Comparison of ENCODE assay signal across 1 fruit fly cellular context in the genomic region with DNA sequence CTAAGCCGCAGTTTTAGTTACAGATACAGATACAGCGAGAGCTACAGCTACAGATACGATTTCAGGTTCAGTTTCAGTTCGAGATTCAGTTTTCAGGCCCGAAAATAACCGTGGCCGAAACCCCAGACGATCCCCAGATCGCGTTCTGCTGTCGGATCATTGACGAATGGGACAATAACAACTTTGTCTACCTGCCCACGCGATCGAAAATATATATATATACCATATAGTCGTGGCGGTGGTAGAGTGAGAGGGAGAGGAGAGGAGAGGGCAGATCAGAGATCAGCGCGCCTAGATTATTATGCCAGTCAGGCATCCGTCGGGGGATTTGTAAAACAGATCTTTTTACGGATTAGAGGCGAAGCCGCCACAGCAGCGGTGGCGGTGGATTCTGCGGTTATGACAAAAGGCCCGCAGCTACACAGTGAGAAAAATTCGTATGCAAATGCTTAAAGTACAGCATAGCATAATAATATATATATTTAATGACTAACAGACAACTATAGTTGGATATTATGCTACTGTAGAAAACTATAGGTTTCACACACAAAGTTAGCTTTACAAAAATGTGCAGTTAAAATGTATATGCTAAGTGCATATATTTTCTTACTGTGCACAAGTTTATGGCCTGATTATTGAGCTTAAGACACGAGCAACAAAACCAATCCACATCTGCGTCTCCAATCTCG.
A peak's percentile ranks its signal among the peaks of the same experiment; 100 is the strongest.
TF ChIP-seq lines count a peak whose summit lies in the region.

No protein-coding gene starts in this region.

TF ChIP-seq in whole organism, embryonic, 481 proteins besides CTCF, POLR2A, EP300 and RAD21 (continued from another document):
- no peak for TF ChIP-seq ac (GFP tag; optimal IDR thresholded peaks at IDR 0.05; lab: Kevin White, UChicago)
- no peak for TF ChIP-seq repo (GFP tag; optimal IDR thresholded peaks at IDR 0.05; lab: Kevin White, UChicago)
- peak; percentile 25; the same call in 1 of the 3 replicates for TF ChIP-seq z (GFP tag; IDR thresholded peaks at IDR 0.05; lab: Robert Waterston, UW)
- no peak for TF ChIP-seq Drgx (GFP tag; IDR thresholded peaks at IDR 0.05; lab: Robert Waterston, UW)
- TF ChIP-seq chif (GFP tag; optimal IDR thresholded peaks at IDR 0.05; lab: Kevin White, UChicago) = peak in 1 of 2 experiments; percentile 46
- no peak for TF ChIP-seq CG11723 (GFP tag; optimal IDR thresholded peaks at IDR 0.05; lab: Kevin White, UChicago)
- peak; percentile 49 for TF ChIP-seq Sox100B (GFP tag; optimal IDR thresholded peaks at IDR 0.05; lab: Kevin White, UChicago)
- no peak for TF ChIP-seq CG3838 (GFP tag; optimal IDR thresholded peaks at IDR 0.05; lab: Kevin White, UChicago)
- peak; percentile 16 for TF ChIP-seq CG31388 (GFP tag; optimal IDR thresholded peaks at IDR 0.05; lab: Kevin White, UChicago)
- peak; percentile 40 for TF ChIP-seq CG6254 (GFP tag; optimal IDR thresholded peaks at IDR 0.05; lab: Kevin White, UChicago)
- TF ChIP-seq crc (GFP tag; optimal IDR thresholded peaks at IDR 0.05; lab: Kevin White, UChicago) = no peak
- TF ChIP-seq bigmax (GFP tag; optimal IDR thresholded peaks at IDR 0.05; lab: Kevin White, UChicago) = no peak
- TF ChIP-seq CG10209 (GFP tag; optimal IDR thresholded peaks at IDR 0.05; lab: Kevin White, UChicago) = peak; percentile 73
- TF ChIP-seq scrt (GFP tag; optimal IDR thresholded peaks at IDR 0.05; lab: Kevin White, UChicago) = peak; percentile 12
- no peak for TF ChIP-seq schlank (tag; optimal IDR thresholded peaks at IDR 0.05; lab: Kevin White, UChicago)
- TF ChIP-seq unc-4 (GFP tag; IDR thresholded peaks at IDR 0.05; lab: Robert Waterston, UW; ENCODE audit: partially characterized antibody) = no peak
- no peak for TF ChIP-seq hbn (GFP tag; IDR thresholded peaks at IDR 0.05; lab: Robert Waterston, UW; ENCODE audit: partially characterized antibody)
- no peak for TF ChIP-seq CG12942 (GFP tag; optimal IDR thresholded peaks at IDR 0.05; lab: Kevin White, UChicago)
- TF ChIP-seq BEAF-32 (GFP tag; optimal IDR thresholded peaks at IDR 0.05; lab: Kevin White, UChicago) = no peak
- TF ChIP-seq mld (GFP tag; IDR thresholded peaks at IDR 0.05; lab: Robert Waterston, UW; ENCODE audit: partially characterized antibody) = no peak
- TF ChIP-seq yki (optimal IDR thresholded peaks at IDR 0.05; lab: Kevin White, UChicago) = no peak
- no peak for TF ChIP-seq CG7786 (GFP tag; optimal IDR thresholded peaks at IDR 0.05; lab: Kevin White, UChicago)
- TF ChIP-seq twi (tag; optimal IDR thresholded peaks at IDR 0.05; lab: Kevin White, UChicago) = peak; percentile 26
- TF ChIP-seq CG4282 (GFP tag; optimal IDR thresholded peaks at IDR 0.05; lab: Kevin White, UChicago) = no peak
- peak in 1 of 2 experiments; percentile 81 for TF ChIP-seq bsh (GFP tag; optimal IDR thresholded peaks at IDR 0.05; lab: Kevin White, UChicago)
- 0 out of 2 replicates have a peak, but pooled peaks have one; percentile 16 for TF ChIP-seq sob (GFP tag; IDR thresholded peaks at IDR 0.05; lab: Robert Waterston, UW)
- no peak for TF ChIP-seq klu (GFP tag; IDR thresholded peaks at IDR 0.05; lab: Robert Waterston, UW)
- no peak for TF ChIP-seq btn (GFP tag; optimal IDR thresholded peaks at IDR 0.05; lab: Kevin White, UChicago)
- TF ChIP-seq CG17359 (tag; optimal IDR thresholded peaks at IDR 0.05; lab: Kevin White, UChicago) = peak; percentile 58
- no peak for TF ChIP-seq CG12236 (GFP tag; optimal IDR thresholded peaks at IDR 0.05; lab: Kevin White, UChicago)
- no peak for TF ChIP-seq CG2129 (GFP tag; IDR thresholded peaks at IDR 0.05; lab: Robert Waterston, UW; ENCODE audit: partially characterized antibody)
- no peak for TF ChIP-seq CG16779 (GFP tag; IDR thresholded peaks at IDR 0.05; lab: Robert Waterston, UW)
- TF ChIP-seq Pdp1 (GFP tag; optimal IDR thresholded peaks at IDR 0.05; lab: Kevin White, UChicago) = no peak
- TF ChIP-seq lov (optimal IDR thresholded peaks at IDR 0.05; lab: Kevin White, UChicago) = no peak
- TF ChIP-seq lov (GFP tag; IDR thresholded peaks at IDR 0.05; lab: Robert Waterston, UW) = no peak
- TF ChIP-seq sna (GFP tag; IDR thresholded peaks at IDR 0.05; lab: Robert Waterston, UW; ENCODE audit: partially characterized antibody) = no peak
- no peak for TF ChIP-seq Myb (GFP tag; optimal IDR thresholded peaks at IDR 0.05; lab: Kevin White, UChicago)
- TF ChIP-seq zen2 (GFP tag; IDR thresholded peaks at IDR 0.05; lab: Robert Waterston, UW; ENCODE audit: partially characterized antibody) = no peak
- no peak for TF ChIP-seq CG13123 (GFP tag; optimal IDR thresholded peaks at IDR 0.05; lab: Kevin White, UChicago)
- no peak for TF ChIP-seq toy (GFP tag; IDR thresholded peaks at IDR 0.05; lab: Robert Waterston, UW)
- TF ChIP-seq CG10565 (GFP tag; optimal IDR thresholded peaks at IDR 0.05; lab: Kevin White, UChicago) = no peak
- no peak for TF ChIP-seq HLH54F (GFP tag; optimal IDR thresholded peaks at IDR 0.05; lab: Kevin White, UChicago)
- peak; percentile 83 for TF ChIP-seq dmrt11E (tag; optimal IDR thresholded peaks at IDR 0.05; lab: Kevin White, UChicago)
- no peak for TF ChIP-seq mam (GFP tag; optimal IDR thresholded peaks at IDR 0.05; lab: Kevin White, UChicago)
- TF ChIP-seq trh (GFP tag; optimal IDR thresholded peaks at IDR 0.05; lab: Kevin White, UChicago) = peak; percentile 31
- TF ChIP-seq trem (tag; optimal IDR thresholded peaks at IDR 0.05; lab: Kevin White, UChicago) = peak; percentile 62
- TF ChIP-seq CG15011 (GFP tag; optimal IDR thresholded peaks at IDR 0.05; lab: Kevin White, UChicago) = no peak
- no peak for TF ChIP-seq HmgZ (tag; optimal IDR thresholded peaks at IDR 0.05; lab: Kevin White, UChicago)
- TF ChIP-seq CG17361 (GFP tag; IDR thresholded peaks at IDR 0.05; lab: Robert Waterston, UW) = peak; percentile 73
- TF ChIP-seq Jarid2 (GFP tag; optimal IDR thresholded peaks at IDR 0.05; lab: Kevin White, UChicago) = no peak
- TF ChIP-seq CG33213 (GFP tag; optimal IDR thresholded peaks at IDR 0.05; lab: Kevin White, UChicago) = no peak
- peak; percentile 21 for TF ChIP-seq ewg (GFP tag; optimal IDR thresholded peaks at IDR 0.05; lab: Kevin White, UChicago)
- no peak for TF ChIP-seq CG12299 (tag; optimal IDR thresholded peaks at IDR 0.05; lab: Kevin White, UChicago)
- peak; percentile 42 for TF ChIP-seq slbo (GFP tag; IDR thresholded peaks at IDR 0.05; lab: Robert Waterston, UW)
- TF ChIP-seq Aef1 (GFP tag; IDR thresholded peaks at IDR 0.05; lab: Robert Waterston, UW) = peak; percentile 34; the same call in 1 of the 3 replicates
- TF ChIP-seq CG7839 (tag; optimal IDR thresholded peaks at IDR 0.05; lab: Kevin White, UChicago) = peak; percentile 72
- no peak for TF ChIP-seq CG7987 (GFP tag; optimal IDR thresholded peaks at IDR 0.05; lab: Kevin White, UChicago)
- peak; percentile 36 for TF ChIP-seq nerfin-1 (tag; optimal IDR thresholded peaks at IDR 0.05; lab: Kevin White, UChicago)
- no peak for TF ChIP-seq Hey (tag; optimal IDR thresholded peaks at IDR 0.05; lab: Kevin White, UChicago)
- TF ChIP-seq Mad (GFP tag; optimal IDR thresholded peaks at IDR 0.05; lab: Kevin White, UChicago) = no peak
- peak; percentile 67 for TF ChIP-seq CG11504 (tag; optimal IDR thresholded peaks at IDR 0.05; lab: Kevin White, UChicago)
- TF ChIP-seq Usf (GFP tag; optimal IDR thresholded peaks at IDR 0.05; lab: Kevin White, UChicago) = peak; percentile 14
- TF ChIP-seq gro (GFP tag; optimal IDR thresholded peaks at IDR 0.05; lab: Kevin White, UChicago) = no peak
- TF ChIP-seq kni (GFP tag; optimal IDR thresholded peaks at IDR 0.05; lab: Kevin White, UChicago) = peak; percentile 35
- no peak for TF ChIP-seq gce (GFP tag; IDR thresholded peaks at IDR 0.05; lab: Robert Waterston, UW)
- peak; percentile 25; the same call in 1 of the 2 replicates for TF ChIP-seq Atf6 (GFP tag; IDR thresholded peaks at IDR 0.05; lab: Robert Waterston, UW)
- no peak for TF ChIP-seq CG6791 (GFP tag; IDR thresholded peaks at IDR 0.05; lab: Robert Waterston, UW; ENCODE audit: partially characterized antibody)
- no peak for TF ChIP-seq ash1 (GFP tag; optimal IDR thresholded peaks at IDR 0.05; lab: Kevin White, UChicago)
- TF ChIP-seq HLH3B (GFP tag; IDR thresholded peaks at IDR 0.05; lab: Robert Waterston, UW) = peak; percentile 59; the same call in 1 of the 2 replicates
- peak; percentile 76 for TF ChIP-seq CG4424 (GFP tag; optimal IDR thresholded peaks at IDR 0.05; lab: Kevin White, UChicago)
- TF ChIP-seq CHES-1-like (GFP tag; optimal IDR thresholded peaks at IDR 0.05; lab: Kevin White, UChicago) = no peak
- TF ChIP-seq CG18476 (GFP tag; optimal IDR thresholded peaks at IDR 0.05; lab: Kevin White, UChicago) = peak; percentile 24
- TF ChIP-seq CG11085 (GFP tag; IDR thresholded peaks at IDR 0.05; lab: Robert Waterston, UW) = no peak
- no peak for TF ChIP-seq CG13287 (GFP tag; IDR thresholded peaks at IDR 0.05; lab: Robert Waterston, UW; ENCODE audit: partially characterized antibody)
- TF ChIP-seq YL-1 (GFP tag; optimal IDR thresholded peaks at IDR 0.05; lab: Kevin White, UChicago) = no peak
- peak; percentile 35 for TF ChIP-seq CG18619 (GFP tag; optimal IDR thresholded peaks at IDR 0.05; lab: Kevin White, UChicago)
- TF ChIP-seq wor (GFP tag; IDR thresholded peaks at IDR 0.05; lab: Robert Waterston, UW) = peak; percentile 35; the same call in 1 of the 2 replicates
- TF ChIP-seq Poxn (GFP tag; IDR thresholded peaks at IDR 0.05; lab: Robert Waterston, UW) = no peak
- TF ChIP-seq cato (GFP tag; optimal IDR thresholded peaks at IDR 0.05; lab: Kevin White, UChicago; ENCODE audit: borderline replicate concordance) = peak; percentile 17
- TF ChIP-seq CG7963 (GFP tag; IDR thresholded peaks at IDR 0.05; lab: Robert Waterston, UW; ENCODE audit: partially characterized antibody) = no peak
- no peak for TF ChIP-seq Side (GFP tag; optimal IDR thresholded peaks at IDR 0.05; lab: Kevin White, UChicago)
- TF ChIP-seq CG11093 (GFP tag; IDR thresholded peaks at IDR 0.05; lab: Robert Waterston, UW) = peak; percentile 58; the same call in 1 of the 3 replicates
- TF ChIP-seq GATAe (GFP tag; conservative IDR thresholded peaks at IDR 0.05; lab: Robert Waterston, UW) = no peak
- peak; percentile 72 for TF ChIP-seq unpg (GFP tag; optimal IDR thresholded peaks at IDR 0.05; lab: Kevin White, UChicago)
- peak; percentile 57; the same call in 1 of the 2 replicates for TF ChIP-seq CG32767 (GFP tag; IDR thresholded peaks at IDR 0.05; lab: Robert Waterston, UW)
- no peak for TF ChIP-seq ftz-f1 (GFP tag; optimal IDR thresholded peaks at IDR 0.05; lab: Kevin White, UChicago)
- peak; percentile 16; the same call in 1 of the 2 replicates for TF ChIP-seq CG6272 (GFP tag; IDR thresholded peaks at IDR 0.05; lab: Robert Waterston, UW)
- TF ChIP-seq ap (GFP tag; IDR thresholded peaks at IDR 0.05; lab: Robert Waterston, UW) = no peak; the same call in 1 of the 2 replicates
- peak; percentile 42; the same call in 1 of the 3 replicates for TF ChIP-seq so (GFP tag; IDR thresholded peaks at IDR 0.05; lab: Robert Waterston, UW)
- TF ChIP-seq HLHmδ (GFP tag; optimal IDR thresholded peaks at IDR 0.05; lab: Kevin White, UChicago) = no peak
- TF ChIP-seq gsb-n (tag; optimal IDR thresholded peaks at IDR 0.05; lab: Kevin White, UChicago) = peak; percentile 68
- TF ChIP-seq Eip74EF (GFP tag; optimal IDR thresholded peaks at IDR 0.05; lab: Kevin White, UChicago) = peak in 1 of 2 experiments; percentile 52
- no peak for TF ChIP-seq Bdp1 (GFP tag; optimal IDR thresholded peaks at IDR 0.05; lab: Kevin White, UChicago)
- peak; percentile 53; the same call in 1 of the 2 replicates for TF ChIP-seq CG10959 (GFP tag; IDR thresholded peaks at IDR 0.05; lab: Robert Waterston, UW)
- TF ChIP-seq CG11247 (GFP tag; IDR thresholded peaks at IDR 0.05; lab: Robert Waterston, UW) = peak; percentile 49
- no peak for TF ChIP-seq Neu2 (GFP tag; optimal IDR thresholded peaks at IDR 0.05; lab: Kevin White, UChicago; ENCODE audit: borderline replicate concordance)
- no peak for TF ChIP-seq en (GFP tag; optimal IDR thresholded peaks at IDR 0.05; lab: Kevin White, UChicago)
- TF ChIP-seq Hr51 (GFP tag; optimal IDR thresholded peaks at IDR 0.05; lab: Kevin White, UChicago) = peak in 1 of 2 experiments; percentile 53
